Fruit fly (Drosophila melanogaster) whole organism, embryonic: ENCODE measurements around the gene Sf3b6.

ENCODE experiments used
- Blimp-1 ChIP-seq: fragments of 200-800 bp; sonication (Bioruptor generic); optimal IDR thresholded peaks from 3 replicates; lab custom pipeline; 2018; ENCODE audit warnings: missing biosample characterization, missing genetic modification characterization, mild to moderate bottlenecking, moderate library complexity, missing genetic modification reagents
- CG10979 ChIP-seq: fragments of 200-800 bp; sonication (Bioruptor generic); optimal IDR thresholded peaks from 2 replicates; lab custom pipeline; 2018; ENCODE audit warnings: missing biosample characterization, mild to moderate bottlenecking, missing genetic modification characterization, moderate library complexity
- CG11695 ChIP-seq: fragments of 200-800 bp; sonication (Bioruptor generic); IDR thresholded peaks from 3 replicates; pipeline ENCODE4 v1.3.6; 2022; ENCODE audit warnings: missing biosample characterization, missing genetic modification characterization
- CG12236 ChIP-seq: fragments of 200-800 bp; sonication (Bioruptor generic); optimal IDR thresholded peaks from 2 replicates; lab custom pipeline; 2016; ENCODE audit warnings: missing biosample characterization, missing genetic modification characterization
- CG12299 ChIP-seq: fragments of 200-800 bp; sonication (Bioruptor generic); optimal IDR thresholded peaks from 2 replicates; lab custom pipeline; 2018; ENCODE audit warnings: missing biosample characterization, mild to moderate bottlenecking, missing genetic modification characterization
- CG12942 ChIP-seq: fragments of 200-800 bp; sonication (Bioruptor generic); optimal IDR thresholded peaks from 3 replicates; lab custom pipeline; 2016; ENCODE audit warnings: missing biosample characterization, missing genetic modification characterization
- CG1602 ChIP-seq: fragments of 200-800 bp; sonication (Bioruptor generic); optimal IDR thresholded peaks from 3 replicates; lab custom pipeline; 2016; ENCODE audit warnings: missing biosample characterization, missing genetic modification characterization
- CG1647 ChIP-seq: fragments of 200-800 bp; sonication (Bioruptor generic); optimal IDR thresholded peaks from 3 replicates; lab custom pipeline; 2016; ENCODE audit warnings: missing biosample characterization, missing genetic modification characterization
- CG17186 ChIP-seq: fragments of 200-800 bp; sonication (Bioruptor generic); optimal IDR thresholded peaks from 3 replicates; lab custom pipeline; 2017; ENCODE audit warnings: missing biosample characterization, missing genetic modification reagents, missing genetic modification characterization
- CG17361 ChIP-seq: fragments of 200-800 bp; sonication (Bioruptor generic); IDR thresholded peaks from 3 replicates; pipeline ENCODE4 v1.3.6; 2022; ENCODE audit warnings: missing biosample characterization, missing genetic modification characterization
- CG17829 ChIP-seq: fragments of 200-800 bp; optimal IDR thresholded peaks from 2 replicates; lab custom pipeline; 2019; ENCODE audit warnings: missing biosample characterization, mild to moderate bottlenecking, missing genetic modification characterization, moderate library complexity
- CG2116 ChIP-seq: fragments of 200-800 bp; sonication (Bioruptor generic); optimal IDR thresholded peaks from 3 replicates; lab custom pipeline; 2018; ENCODE audit warnings: missing biosample characterization, mild to moderate bottlenecking, missing genetic modification characterization
- CG2202 ChIP-seq: fragments of 200-800 bp; sonication (Bioruptor generic); optimal IDR thresholded peaks from 2 replicates; lab custom pipeline; 2018; ENCODE audit warnings: missing biosample characterization, mild to moderate bottlenecking, missing genetic modification characterization
- CG31388 ChIP-seq: fragments of 200-800 bp; sonication (Bioruptor generic); optimal IDR thresholded peaks from 2 replicates; lab custom pipeline; 2016; ENCODE audit warnings: missing biosample characterization, missing genetic modification characterization
- CG6689 ChIP-seq: fragments of 200-800 bp; sonication (Bioruptor generic); IDR thresholded peaks from 2 replicates; pipeline ENCODE4 v1.3.6; 2022; ENCODE audit warnings: missing biosample characterization, missing genetic modification characterization
- CG7963 ChIP-seq: fragments of 200-800 bp; sonication (Bioruptor generic); IDR thresholded peaks from 3 replicates; pipeline ENCODE4 v1.3.6; 2022; ENCODE audit warnings: missing biosample characterization, missing genetic modification characterization; ENCODE audit not compliant: partially characterized antibody
- CTCF ChIP-seq: fragments of 200-800 bp; sonication (Bioruptor generic); optimal IDR thresholded peaks from 2 replicates; lab custom pipeline; 2017; ENCODE audit warnings: missing biosample characterization, mild to moderate bottlenecking, missing genetic modification characterization, moderate library complexity
- Dref ChIP-seq: fragments of 200-800 bp; sonication (Bioruptor generic); IDR thresholded peaks from 2 replicates; pipeline ENCODE4 v1.3.6; 2022; ENCODE audit warnings: missing biosample characterization, missing genetic modification characterization
- HHEX ChIP-seq: fragments of 200-800 bp; sonication (Bioruptor generic); optimal IDR thresholded peaks from 3 replicates; lab custom pipeline; 2017; ENCODE audit warnings: missing biosample characterization, mild to moderate bottlenecking, missing genetic modification characterization, missing genetic modification reagents
- HLHmδ ChIP-seq: fragments of 200-800 bp; sonication (Bioruptor generic); optimal IDR thresholded peaks from 2 replicates; lab custom pipeline; 2018; ENCODE audit warnings: missing biosample characterization, mild to moderate bottlenecking, missing genetic modification characterization, moderate library complexity
- Hr39 ChIP-seq: fragments of >200 bp; optimal IDR thresholded peaks from 2 replicates; lab custom pipeline; 2017
- Hr78 ChIP-seq, 2 experiments: fragments of 200-800 bp in 1 of 2; fragments of >200 bp in 1 of 2; sonication (Bioruptor generic) in 1 of 2; optimal IDR thresholded peaks; 2 replicates each; lab custom pipeline; 2017 to 2019; ENCODE audit warnings: missing biosample characterization in 2 of 2, missing genetic modification characterization in 2 of 2, mild to moderate bottlenecking in 1 of 2, moderate library complexity in 1 of 2
- Meics ChIP-seq: fragments of 200-800 bp; sonication (Bioruptor generic); optimal IDR thresholded peaks from 2 replicates; lab custom pipeline; 2017; ENCODE audit warnings: missing biosample characterization, mild to moderate bottlenecking, missing genetic modification characterization
- Neu2 ChIP-seq: fragments of 200-800 bp; sonication (Bioruptor generic); optimal IDR thresholded peaks from 3 replicates; lab custom pipeline; 2016; ENCODE audit warnings: missing biosample characterization, missing genetic modification characterization, borderline replicate concordance
- NfI ChIP-seq: fragments of 200-800 bp; sonication (Bioruptor generic); optimal IDR thresholded peaks from 3 replicates; lab custom pipeline; 2018; ENCODE audit warnings: missing biosample characterization, mild to moderate bottlenecking, missing genetic modification characterization, moderate library complexity
- Sox102F ChIP-seq: fragments of 200-800 bp; sonication (Bioruptor generic); optimal IDR thresholded peaks from 2 replicates; lab custom pipeline; 2018; ENCODE audit warnings: missing biosample characterization, mild to moderate bottlenecking, missing genetic modification characterization, moderate library complexity
- Ssrp ChIP-seq: fragments of 200-800 bp; sonication (Bioruptor generic); optimal IDR thresholded peaks from 2 replicates; lab custom pipeline; 2018; ENCODE audit warnings: missing biosample characterization, mild to moderate bottlenecking, missing genetic modification characterization, moderate library complexity
- TFAM ChIP-seq: fragments of 200-800 bp; sonication (Bioruptor generic); optimal IDR thresholded peaks from 2 replicates; lab custom pipeline; 2017; ENCODE audit warnings: missing biosample characterization, missing genetic modification characterization, inconsistent platforms
- Tbp ChIP-seq: fragments of >200 bp; optimal IDR thresholded peaks from 2 replicates; lab custom pipeline; 2018; ENCODE audit warnings: missing biosample characterization, missing genetic modification characterization
- ab ChIP-seq: fragments of 200-800 bp; sonication (Bioruptor generic); optimal IDR thresholded peaks from 2 replicates; lab custom pipeline; 2016; ENCODE audit warnings: missing biosample characterization, missing genetic modification characterization
- ewg ChIP-seq: fragments of 200-800 bp; sonication (Bioruptor generic); optimal IDR thresholded peaks from 3 replicates; lab custom pipeline; 2017; ENCODE audit warnings: mild to moderate bottlenecking, missing biosample characterization, missing genetic modification reagents, missing genetic modification characterization
- fd102C ChIP-seq: fragments of 200-800 bp; sonication (Bioruptor generic); optimal IDR thresholded peaks from 2 replicates; lab custom pipeline; 2018; ENCODE audit warnings: missing biosample characterization, mild to moderate bottlenecking, missing genetic modification characterization, moderate library complexity
- fu2 ChIP-seq: fragments of 200-800 bp; sonication (Bioruptor generic); optimal IDR thresholded peaks from 2 replicates; lab custom pipeline; 2016; ENCODE audit warnings: missing biosample characterization, missing genetic modification characterization
- gcm ChIP-seq: fragments of 200-800 bp; sonication (Bioruptor generic); optimal IDR thresholded peaks from 2 replicates; lab custom pipeline; 2019; ENCODE audit warnings: missing biosample characterization, mild to moderate bottlenecking, missing genetic modification characterization, moderate library complexity
- her ChIP-seq: fragments of 200-800 bp; sonication (Bioruptor generic); optimal IDR thresholded peaks from 2 replicates; lab custom pipeline; 2016; ENCODE audit warnings: missing biosample characterization, missing genetic modification characterization
- inv ChIP-seq: fragments of 200-800 bp; sonication (Bioruptor generic); IDR thresholded peaks from 2 replicates; pipeline ENCODE4 v1.3.6; 2022; ENCODE audit warnings: missing biosample characterization, missing genetic modification characterization; ENCODE audit not compliant: partially characterized antibody
- klu ChIP-seq: fragments of 200-800 bp; sonication (Bioruptor generic); IDR thresholded peaks from 2 replicates; pipeline ENCODE4 v1.3.6; 2022; ENCODE audit warnings: missing biosample characterization, missing genetic modification characterization
- lab ChIP-seq: fragments of 200-800 bp; sonication (Bioruptor generic); optimal IDR thresholded peaks from 3 replicates; lab custom pipeline; 2017; ENCODE audit warnings: missing biosample characterization, missing genetic modification characterization, mild to moderate bottlenecking, moderate library complexity, missing genetic modification reagents
- nau ChIP-seq: fragments of 200-800 bp; sonication (Bioruptor generic); optimal IDR thresholded peaks from 3 replicates; lab custom pipeline; 2017; ENCODE audit warnings: missing biosample characterization, mild to moderate bottlenecking, missing genetic modification characterization, missing genetic modification reagents
- pan ChIP-seq, 4 experiments: fragments of >200 bp in 3 of 4; fragments of 200-800 bp in 1 of 4; sonication (Bioruptor generic) in 1 of 4; optimal IDR thresholded peaks in 3 of 4; IDR thresholded peaks in 1 of 4; 2 replicates each; pipeline versions ENCODE4 v1.3.6 to Lab custom; 2017 to 2022; ENCODE audit warnings: missing biosample characterization in 2 of 4, missing genetic modification characterization in 2 of 4, mixed read lengths in 1 of 4
- pnt ChIP-seq: fragments of 200-800 bp; sonication (Bioruptor generic); optimal IDR thresholded peaks from 3 replicates; lab custom pipeline; 2016; ENCODE audit warnings: missing biosample characterization, missing genetic modification characterization
- prd ChIP-seq, 3 experiments: fragments of >200 bp in 2 of 3; fragments of 200-800 bp in 1 of 3; sonication (Bioruptor generic) in 1 of 3; optimal IDR thresholded peaks in 2 of 3; IDR thresholded peaks in 1 of 3; 2 replicates in 2 of 3; 3 replicates in 1 of 3; pipeline versions ENCODE4 v1.3.6 to Lab custom; 2017 to 2022; ENCODE audit warnings: missing biosample characterization in 1 of 3, missing genetic modification characterization in 1 of 3
- slou ChIP-seq: fragments of 200-800 bp; sonication (Bioruptor generic); optimal IDR thresholded peaks from 3 replicates; lab custom pipeline; 2016; ENCODE audit warnings: missing biosample characterization, missing genetic modification characterization
- sna ChIP-seq: fragments of 200-800 bp; sonication (Bioruptor generic); IDR thresholded peaks from 2 replicates; pipeline ENCODE4 v1.3.6; 2022; ENCODE audit warnings: missing biosample characterization, missing genetic modification characterization; ENCODE audit not compliant: partially characterized antibody
- sr ChIP-seq: fragments of 200-800 bp; sonication (Bioruptor generic); IDR thresholded peaks from 3 replicates; pipeline ENCODE4 v1.3.6; 2022; ENCODE audit warnings: missing biosample characterization, missing genetic modification characterization
- twi ChIP-seq: fragments of 200-800 bp; optimal IDR thresholded peaks from 2 replicates; lab custom pipeline; 2019; ENCODE audit warnings: missing biosample characterization, mild to moderate bottlenecking, missing genetic modification characterization, moderate library complexity
- unpg ChIP-seq: fragments of 200-800 bp; sonication (Bioruptor generic); optimal IDR thresholded peaks from 3 replicates; lab custom pipeline; 2018; ENCODE audit warnings: missing biosample characterization, mild to moderate bottlenecking, missing genetic modification characterization, moderate library complexity
- vvl ChIP-seq: fragments of 200-800 bp; sonication (Bioruptor generic); IDR thresholded peaks from 2 replicates; pipeline ENCODE4 v1.3.6; 2022; ENCODE audit warnings: missing biosample characterization, missing genetic modification characterization
- yki ChIP-seq: fragments of >200 bp; optimal IDR thresholded peaks from 3 replicates; lab custom pipeline; 2018

Sf3b6 gene

DNA sequence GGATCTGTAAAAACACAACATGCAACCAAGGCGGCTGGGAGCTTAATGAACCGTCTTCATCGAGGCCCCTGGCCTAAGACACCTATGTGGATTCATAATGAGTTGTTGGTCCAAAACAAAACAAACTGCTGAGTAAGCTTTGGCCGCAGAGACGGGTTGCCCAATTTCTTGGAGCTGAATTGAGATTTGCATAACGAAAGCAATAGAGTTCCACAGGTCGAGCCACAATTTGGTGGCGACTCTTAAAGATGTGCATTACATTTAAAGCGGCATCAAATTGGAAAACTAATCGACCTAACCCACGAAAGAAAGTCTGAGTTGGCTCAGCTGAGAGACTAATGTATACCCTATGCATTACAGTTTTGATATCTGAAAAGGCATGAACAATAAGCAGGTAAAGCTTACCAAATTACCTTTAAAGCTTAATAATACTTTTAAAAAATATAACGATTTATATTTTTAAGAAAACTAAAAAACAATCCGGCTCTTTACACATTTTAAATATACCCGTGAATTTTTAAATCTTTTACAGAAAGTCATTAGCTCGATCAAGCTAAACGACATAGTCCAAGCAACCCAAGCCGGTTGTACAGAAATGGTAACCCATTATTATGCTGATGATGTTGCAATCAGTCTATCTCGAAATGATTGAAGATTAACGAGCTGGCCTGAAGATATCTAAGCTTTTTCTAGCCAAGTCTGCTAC is 35.5 kb downstream of the Sf3b6 start, which contains the start of gene CG13297 (continued):
- peak; percentile 61 for TF ChIP-seq CG17829 (tag; lab: Kevin White, UChicago)
- no peak for TF ChIP-seq her (GFP tag; lab: Kevin White, UChicago)
- no peak for TF ChIP-seq sr
- no peak for TF ChIP-seq CTCF (GFP tag; lab: Kevin White, UChicago)
- TF ChIP-seq pnt (GFP tag; lab: Kevin White, UChicago), result no peak
- peak; percentile 73 for TF ChIP-seq CG17361 (GFP tag; lab: Robert Waterston, UW)
- peak; percentile 66 for TF ChIP-seq vvl (GFP tag; lab: Robert Waterston, UW)
- peak; percentile 54 for TF ChIP-seq unpg (GFP tag; lab: Kevin White, UChicago)
- TF ChIP-seq CG17186 (GFP tag; lab: Kevin White, UChicago), result no peak
- peak; percentile 21 for TF ChIP-seq ewg (GFP tag; lab: Kevin White, UChicago)
- peak in 1 of 2 experiments; percentile 76 for TF ChIP-seq Hr78 (GFP tag; optimal IDR thresholded peaks at IDR 0.05; lab: Kevin White, UChicago)
- TF ChIP-seq TFAM (GFP tag; lab: Kevin White, UChicago), result no peak
- TF ChIP-seq nau, result no peak
- no peak for TF ChIP-seq twi
- TF ChIP-seq Neu2 (GFP tag; lab: Kevin White, UChicago), result no peak
- TF ChIP-seq Hr39 (lab: Kevin White, UChicago), result no peak
- no peak for TF ChIP-seq CG12236 (GFP tag; lab: Kevin White, UChicago)
- no peak for TF ChIP-seq klu (GFP tag; lab: Robert Waterston, UW)
- TF ChIP-seq slou (GFP tag; lab: Kevin White, UChicago), result no peak
- TF ChIP-seq Sox102F (GFP tag; lab: Kevin White, UChicago), result peak; percentile 76
- peak; percentile 76 for TF ChIP-seq CG11695 (GFP tag; lab: Robert Waterston, UW)
- TF ChIP-seq pan (optimal IDR thresholded peaks at IDR 0.05; lab: Kevin White, UChicago), result no peak
- TF ChIP-seq pan (GFP tag; optimal IDR thresholded peaks at IDR 0.05 in 1 of 2, IDR thresholded peaks at IDR 0.05 in 1 of 2), result peak in 1 of 2 experiments; percentile 74
- no peak for TF ChIP-seq sna
- peak; percentile 26 for TF ChIP-seq lab
- TF ChIP-seq Ssrp, result peak; percentile 68
- TF ChIP-seq fu2 (GFP tag; lab: Kevin White, UChicago), result no peak
- TF ChIP-seq yki (lab: Kevin White, UChicago), result no peak
- no peak for TF ChIP-seq Tbp (GFP tag; lab: Kevin White, UChicago)
- TF ChIP-seq CG2116 (GFP tag; lab: Kevin White, UChicago), result no peak
- no peak for TF ChIP-seq CG7963
- TF ChIP-seq Dref (GFP tag; lab: Robert Waterston, UW), result no peak
- peak; percentile 66 for TF ChIP-seq CG6689 (GFP tag; lab: Robert Waterston, UW)
- no peak for TF ChIP-seq ab (GFP tag; lab: Kevin White, UChicago)
- TF ChIP-seq fd102C, result no peak
- no peak for TF ChIP-seq CG2202 (tag; lab: Kevin White, UChicago)
- peak; percentile 13 for TF ChIP-seq CG1602 (GFP tag; lab: Kevin White, UChicago)
- TF ChIP-seq HHEX, result no peak
- TF ChIP-seq HLHmδ (GFP tag; lab: Kevin White, UChicago), result no peak
- TF ChIP-seq CG10979 (tag; lab: Kevin White, UChicago), result peak; percentile 56
- no peak for TF ChIP-seq CG31388 (GFP tag; lab: Kevin White, UChicago)
- TF ChIP-seq prd (optimal IDR thresholded peaks at IDR 0.05; lab: Kevin White, UChicago), result no peak
- peak; percentile 59; the same call in 2 of the 3 replicates for TF ChIP-seq prd (GFP tag; IDR thresholded peaks at IDR 0.05; lab: Robert Waterston, UW)
- peak; percentile 43 for TF ChIP-seq NfI (GFP tag; lab: Kevin White, UChicago)
- no peak for TF ChIP-seq CG12942 (GFP tag; lab: Kevin White, UChicago)
- peak; percentile 54 for TF ChIP-seq Blimp-1 (GFP tag; lab: Kevin White, UChicago)
- peak; percentile 32 for TF ChIP-seq gcm (GFP tag; lab: Kevin White, UChicago)
- peak; percentile 42 for TF ChIP-seq Meics (GFP tag; lab: Kevin White, UChicago)
- no peak for TF ChIP-seq CG1647 (GFP tag; lab: Kevin White, UChicago)
- peak; percentile 12 for TF ChIP-seq CG12299 (tag; lab: Kevin White, UChicago)
- TF ChIP-seq inv (GFP tag; lab: Robert Waterston, UW), result no peak
